Worm (Caenorhabditis elegans): ENCODE results near the gene Y62H9A.9.

- no peak for TF ChIP-seq pha-4 (tag; optimal IDR thresholded peaks at IDR 0.05)
- TF ChIP-seq snpc-4 (tag; optimal IDR thresholded peaks at IDR 0.05) = no peak
- TF ChIP-seq unc-39 (tag; optimal IDR thresholded peaks at IDR 0.05) = no peak
- TF ChIP-seq lin-13 (tag; optimal IDR thresholded peaks at IDR 0.05) = no peak
- no peak for TF ChIP-seq sptf-1 (tag; optimal IDR thresholded peaks at IDR 0.05)
- TF ChIP-seq bed-3 (GFP tag; optimal IDR thresholded peaks at IDR 0.05) = no peak
- TF ChIP-seq hlh-1 (tag; optimal IDR thresholded peaks at IDR 0.05) = no peak
Observed at ce11 chrX:11875260-11875659, 22.7 kb downstream of the Y62H9A.9 start, which contains the start of gene Y62H9A.1.

Measured in whole organism, mixed stage, embryonic.